Fruit fly (Drosophila melanogaster): ENCODE data around the gene tap.

Gene tap

dm6 chr3L:17404646-17405045 is 45.2 kb downstream of the tap start (continued):
- TF ChIP-seq CG10979 (tag; optimal IDR thresholded peaks at IDR 0.05) (peak; percentile 74), Dek (tag; optimal IDR thresholded peaks at IDR 0.05) (peak; percentile 12), kni (GFP tag; optimal IDR thresholded peaks at IDR 0.05) (no peak), tio (GFP tag; optimal IDR thresholded peaks at IDR 0.05) (peak; percentile 11), sens (GFP tag) (peak; percentile 76), esg (GFP tag; conservative IDR thresholded peaks at IDR 0.05) (peak; percentile 32; the same call in 1 of the 2 replicates), eyg (GFP tag; optimal IDR thresholded peaks at IDR 0.05) (no peak), Xrp1 (GFP tag; IDR thresholded peaks at IDR 0.05) (peak; percentile 45; the same call in 1 of the 2 replicates), E2f2 (GFP tag; IDR thresholded peaks at IDR 0.05) (no peak), CTCF (GFP tag; optimal IDR thresholded peaks at IDR 0.05) (no peak), ap (GFP tag; IDR thresholded peaks at IDR 0.05) (0 out of 2 replicates have a peak, but pooled peaks have one; percentile 21), CG16815 (GFP tag; optimal IDR thresholded peaks at IDR 0.05) (no peak), CG32772 (GFP tag; IDR thresholded peaks at IDR 0.05) (no peak), wor (GFP tag; IDR thresholded peaks at IDR 0.05) (no peak; the same call in 1 of the 2 replicates), CG30431 (GFP tag; optimal IDR thresholded peaks at IDR 0.05) (no peak), CG14014 (GFP tag; IDR thresholded peaks at IDR 0.05) (no peak), Doc2 (GFP tag; IDR thresholded peaks at IDR 0.05) (no peak), vnd (GFP tag; IDR thresholded peaks at IDR 0.05; ENCODE audit: partially characterized antibody) (no peak), CG2199 (GFP tag; IDR thresholded peaks at IDR 0.05) (no peak), onecut (GFP tag; IDR thresholded peaks at IDR 0.05) (no peak), CG3726 (GFP tag; IDR thresholded peaks at IDR 0.05) (no peak), Nf-YC (tag; optimal IDR thresholded peaks at IDR 0.05) (no peak), jing (GFP tag; optimal IDR thresholded peaks at IDR 0.05) (no peak), CG4282 (GFP tag; optimal IDR thresholded peaks at IDR 0.05) (no peak), CG14860 (GFP tag; IDR thresholded peaks at IDR 0.05; ENCODE audit: partially characterized antibody) (no peak), CG11398 (GFP tag; optimal IDR thresholded peaks at IDR 0.05) (no peak), insv (GFP tag; optimal IDR thresholded peaks at IDR 0.05) (no peak), fru (optimal IDR thresholded peaks at IDR 0.05) (no peak), CG8478 (optimal IDR thresholded peaks at IDR 0.05) (no peak), psq (GFP tag; optimal IDR thresholded peaks at IDR 0.05) (no peak), dmrt11E (tag; optimal IDR thresholded peaks at IDR 0.05) (peak; percentile 42), crol (GFP tag; IDR thresholded peaks at IDR 0.05) (no peak), tap (tag; optimal IDR thresholded peaks at IDR 0.05) (no peak), mam (GFP tag; optimal IDR thresholded peaks at IDR 0.05) (no peak), corto (GFP tag; optimal IDR thresholded peaks at IDR 0.05) (no peak), ac (GFP tag; optimal IDR thresholded peaks at IDR 0.05) (no peak), tna (GFP tag; IDR thresholded peaks at IDR 0.05; ENCODE audit: partially characterized antibody) (no peak), HLHmδ (GFP tag; optimal IDR thresholded peaks at IDR 0.05) (no peak), CG15011 (GFP tag; optimal IDR thresholded peaks at IDR 0.05) (no peak), Elba2 (GFP tag; optimal IDR thresholded peaks at IDR 0.05) (no peak), sna (GFP tag; IDR thresholded peaks at IDR 0.05; ENCODE audit: partially characterized antibody) (no peak), CG14441 (GFP tag; IDR thresholded peaks at IDR 0.05) (no peak), GATAe (GFP tag; conservative IDR thresholded peaks at IDR 0.05) (no peak), org-1 (GFP tag; optimal IDR thresholded peaks at IDR 0.05) (peak; percentile 22), sob (GFP tag; IDR thresholded peaks at IDR 0.05) (peak; percentile 21; the same call in 1 of the 2 replicates), Bgb (GFP tag; IDR thresholded peaks at IDR 0.05; ENCODE audit: partially characterized antibody) (no peak), HmgD (GFP tag; optimal IDR thresholded peaks at IDR 0.05) (no peak), ewg (GFP tag; optimal IDR thresholded peaks at IDR 0.05) (peak; percentile 14), B-H2 (GFP tag; optimal IDR thresholded peaks at IDR 0.05) (no peak), Sry-δ (GFP tag; optimal IDR thresholded peaks at IDR 0.05) (no peak), NFAT (GFP tag; IDR thresholded peaks at IDR 0.05) (no peak), CG3065 (GFP tag; optimal IDR thresholded peaks at IDR 0.05) (no peak), odd (GFP tag; optimal IDR thresholded peaks at IDR 0.05) (peak; percentile 12), CG12219 (GFP tag; optimal IDR thresholded peaks at IDR 0.05) (peak; percentile 30)
